Worm (Caenorhabditis elegans) whole organism, L4 larva: ENCODE measurements around the gene toh-1.

Source experiments
- ZK337.2 ChIP-seq: fragments of 200-800 bp; sonication (Bioruptor generic); IDR thresholded peaks from 2 replicates; pipeline ENCODE4 v1.3.6; 2022; ENCODE audit warnings: missing genetic modification reagents, missing genetic modification characterization, missing compliant biosample characterization
- attf-4 ChIP-seq: sonication (generic microtip); optimal IDR thresholded peaks from 3 replicates; lab custom pipeline; 2017; ENCODE audit warnings: missing biosample characterization, missing genetic modification characterization
- daf-12 ChIP-seq: fragments of 150-350 bp; optimal IDR thresholded peaks from 2 replicates; lab custom pipeline; 2014; ENCODE audit warnings: missing biosample characterization, missing genetic modification reagents, missing genetic modification characterization
- egl-27 ChIP-seq: sonication (generic microtip); optimal IDR thresholded peaks from 3 replicates; lab custom pipeline; 2017; ENCODE audit warnings: missing biosample characterization, missing genetic modification reagents, missing genetic modification characterization
- fos-1 ChIP-seq: fragments of 150-350 bp; optimal IDR thresholded peaks from 2 replicates; lab custom pipeline; 2014; ENCODE audit warnings: missing biosample characterization, missing genetic modification characterization
- nhr-11 ChIP-seq: fragments of 150-350 bp; optimal IDR thresholded peaks from 2 replicates; lab custom pipeline; 2014; ENCODE audit warnings: missing biosample characterization, missing genetic modification characterization
- nhr-237 ChIP-seq: sonication (generic microtip); optimal IDR thresholded peaks from 2 replicates; lab custom pipeline; 2017; ENCODE audit warnings: missing biosample characterization, missing genetic modification characterization
- nhr-76 ChIP-seq: fragments of 150-350 bp; optimal IDR thresholded peaks from 2 replicates; lab custom pipeline; 2014; ENCODE audit warnings: missing biosample characterization, missing genetic modification characterization
- nhr-77 ChIP-seq: fragments of 150-350 bp; optimal IDR thresholded peaks from 2 replicates; lab custom pipeline; 2014; ENCODE audit warnings: missing biosample characterization, missing genetic modification characterization
- pha-4 ChIP-seq, 2 experiments: fragments of 150-350 bp in 1 of 2; fragments of 200-800 bp in 1 of 2; sonication (Bioruptor generic) in 1 of 2; IDR thresholded peaks in 1 of 2; optimal IDR thresholded peaks in 1 of 2; 2 replicates each; pipeline versions ENCODE4 v1.3.6 to Lab custom; 2014 to 2022; ENCODE audit warnings: missing genetic modification characterization in 2 of 2, missing genetic modification reagents in 2 of 2, missing biosample characterization in 1 of 2, missing compliant biosample characterization in 1 of 2
- snpc-4 ChIP-seq: fragments of 150-350 bp; optimal IDR thresholded peaks from 2 replicates; lab custom pipeline; 2014; ENCODE audit warnings: missing biosample characterization, missing genetic modification characterization
- unc-130 ChIP-seq: sonication (generic microtip); optimal IDR thresholded peaks from 2 replicates; lab custom pipeline; 2016; ENCODE audit warnings: missing genetic modification reagents, missing genetic modification characterization, missing compliant biosample characterization
- ztf-11 ChIP-seq: fragments of 150-350 bp; optimal IDR thresholded peaks from 2 replicates; lab custom pipeline; 2014; ENCODE audit warnings: missing biosample characterization, missing genetic modification characterization

DNA sequence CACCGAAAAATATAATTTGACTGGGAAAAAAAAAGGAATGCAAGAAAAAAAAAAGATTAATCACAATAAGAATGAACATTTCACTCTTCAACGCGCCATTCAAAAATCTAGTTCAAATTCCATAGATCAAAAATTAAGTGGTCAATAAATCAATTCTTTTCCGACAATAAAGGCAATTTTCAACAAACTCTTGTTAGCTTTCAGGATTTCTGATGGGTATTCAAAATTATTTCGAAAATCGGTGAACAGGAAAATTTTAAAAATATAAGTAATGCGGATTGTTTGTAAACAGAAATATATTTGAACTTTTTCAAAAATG lies 7.9 kb downstream of the toh-1 start:
- TF ChIP-seq fos-1 (tag; lab: Kevin White, UChicago) = no peak
- no peak for TF ChIP-seq nhr-237 (tag; lab: Kevin White, UChicago)
- TF ChIP-seq daf-12 = no peak
- no peak for TF ChIP-seq pha-4 (GFP tag; IDR thresholded peaks at IDR 0.05; lab: Robert Waterston, UW)
- no peak for TF ChIP-seq pha-4 (tag; optimal IDR thresholded peaks at IDR 0.05; lab: Kevin White, UChicago)
- no peak for TF ChIP-seq unc-130 (GFP tag; lab: Kevin White, UChicago)
- TF ChIP-seq ztf-11 (tag; lab: Kevin White, UChicago) = no peak
- TF ChIP-seq attf-4 (tag; lab: Kevin White, UChicago) = no peak
- no peak for TF ChIP-seq egl-27 (tag; lab: Kevin White, UChicago)
- TF ChIP-seq nhr-77 (tag; lab: Kevin White, UChicago) = no peak
- no peak for TF ChIP-seq ZK337.2 (GFP tag; lab: Robert Waterston, UW)
- no peak for TF ChIP-seq snpc-4 (tag; lab: Kevin White, UChicago)
- no peak for TF ChIP-seq nhr-76 (tag; lab: Kevin White, UChicago)
- no peak for TF ChIP-seq nhr-11 (tag; lab: Kevin White, UChicago)
